Worm (Caenorhabditis elegans): Measurements from ENCODE around the gene F35H12.5.

F35H12.5 gene

DNA sequence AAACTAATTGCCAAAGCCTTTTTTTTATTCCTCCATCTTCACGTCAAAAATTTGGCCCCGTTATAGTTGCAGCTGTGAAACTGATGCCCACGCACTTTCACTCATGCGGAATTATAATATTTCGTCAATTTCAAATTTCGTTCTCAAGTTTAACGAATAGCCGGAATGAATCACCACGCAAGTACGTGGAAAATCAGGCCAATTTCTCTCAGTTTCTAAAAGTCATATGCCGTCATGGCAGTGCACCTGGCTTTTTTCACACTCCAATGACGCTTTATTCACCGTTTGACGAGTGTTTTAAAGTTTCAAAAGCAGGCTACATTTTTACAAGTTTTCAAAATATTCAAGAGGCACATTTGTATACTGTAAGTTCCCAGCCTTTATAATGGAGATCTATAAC lies 29.7 kb downstream of the F35H12.5 start:
- TF ChIP-seq bed-2 (GFP tag; IDR thresholded peaks at IDR 0.05) = no peak
- TF ChIP-seq Y79H2A.3 (GFP tag; conservative IDR thresholded peaks at IDR 0.05) = no peak
- TF ChIP-seq ceh-100 (GFP tag; IDR thresholded peaks at IDR 0.05) = no peak
- TF ChIP-seq nfya-1 (tag; optimal IDR thresholded peaks at IDR 0.05; ENCODE audit: borderline replicate concordance, insufficient read depth) = no peak

DNA sequence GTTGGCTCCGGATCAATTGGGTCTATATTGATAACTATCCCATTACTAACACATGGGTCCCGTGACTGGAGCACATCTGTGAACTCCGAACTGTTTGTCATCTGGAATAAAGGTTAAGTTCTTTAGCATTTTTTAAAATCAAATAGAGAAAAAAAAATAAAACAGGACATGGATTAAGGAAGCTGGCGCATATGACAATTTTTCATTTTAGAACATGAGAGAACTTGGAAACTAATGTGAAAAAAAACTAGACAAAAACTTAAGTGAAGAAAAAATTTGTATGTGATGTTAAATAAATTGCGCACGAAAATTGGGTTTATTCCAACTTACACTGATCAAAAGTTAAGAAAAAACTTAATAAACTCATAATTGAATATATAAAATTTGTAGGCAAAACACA lies 30.6 kb downstream of the F35H12.5 start, which contains the start of gene sms-2:
Gene sms-2 (minus strand): TSS at position 101 of the 400 bp plus-strand sequence.
- TF ChIP-seq lsy-27 (tag; optimal IDR thresholded peaks at IDR 0.05; ENCODE audit: borderline replicate concordance, insufficient read depth) (no peak), B0336.3 (GFP tag; IDR thresholded peaks at IDR 0.05) (no peak), cebp-1 (GFP tag; IDR thresholded peaks at IDR 0.05) (no peak), cebp-1 (tag; optimal IDR thresholded peaks at IDR 0.05) (no peak), nfya-2 (GFP tag; IDR thresholded peaks at IDR 0.05) (no peak), atf-7 (tag; optimal IDR thresholded peaks at IDR 0.05) (no peak), ztf-25 (GFP tag; IDR thresholded peaks at IDR 0.05) (no peak), lin-54 (GFP tag; optimal IDR thresholded peaks at IDR 0.05) (no peak), repo-1 (tag; optimal IDR thresholded peaks at IDR 0.05) (no peak), D2030.7 (GFP tag; IDR thresholded peaks at IDR 0.05) (no peak), attf-6 (GFP tag; IDR thresholded peaks at IDR 0.05) (no peak), F57C9.4 (tag; optimal IDR thresholded peaks at IDR 0.05) (no peak), F55B11.4 (tag; optimal IDR thresholded peaks at IDR 0.05; ENCODE audit: borderline replicate concordance, insufficient read depth) (no peak)

DNA sequence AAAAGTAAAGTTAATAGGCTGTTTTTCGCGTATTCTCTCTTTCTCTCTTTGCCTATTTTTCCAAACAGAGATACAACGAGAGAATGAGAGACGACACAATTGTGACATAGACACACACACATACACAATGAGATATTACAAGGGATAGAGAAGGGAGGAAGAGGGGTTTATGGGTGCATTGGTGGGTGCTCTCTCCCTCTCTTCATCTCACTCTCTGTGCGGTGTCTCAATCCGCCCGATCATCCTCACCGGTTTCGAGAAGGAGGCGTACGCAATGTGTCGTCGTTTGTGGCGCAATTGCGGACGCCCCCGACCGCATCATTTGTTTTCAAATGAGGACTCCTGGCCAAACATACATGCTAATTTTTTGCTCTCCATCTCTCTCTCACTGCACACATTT lies 31.3 kb downstream of the F35H12.5 start:
- peak; percentile 37 for TF ChIP-seq ZK185.1 (tag; optimal IDR thresholded peaks at IDR 0.05; ENCODE audit: poor library complexity, severe bottlenecking)
- peak; percentile 43; the same call in 1 of the 2 replicates for TF ChIP-seq ceh-100 (GFP tag; IDR thresholded peaks at IDR 0.05)
- TF ChIP-seq ceh-40 (GFP tag; IDR thresholded peaks at IDR 0.05) = no peak
- TF ChIP-seq ceh-27 (GFP tag; optimal IDR thresholded peaks at IDR 0.05) = peak; percentile 90
- TF ChIP-seq hmg-1.2 (GFP tag; IDR thresholded peaks at IDR 0.05) = peak; percentile 61
- no peak for TF ChIP-seq snpc-1.1 (tag; optimal IDR thresholded peaks at IDR 0.05; ENCODE audit: insufficient read depth)
- TF ChIP-seq ceh-91 (GFP tag; IDR thresholded peaks at IDR 0.05) = no peak
- TF ChIP-seq dox-1 (GFP tag; IDR thresholded peaks at IDR 0.05) = peak; percentile 49; the same call in 1 of the 2 replicates
- TF ChIP-seq zim-3 (tag; optimal IDR thresholded peaks at IDR 0.05) = no peak
- peak; percentile 39 for TF ChIP-seq athp-1 (tag; optimal IDR thresholded peaks at IDR 0.05)
- no peak for TF ChIP-seq T26A5.8 (tag; optimal IDR thresholded peaks at IDR 0.05)
- TF ChIP-seq nhr-27 (tag; optimal IDR thresholded peaks at IDR 0.05) = no peak
- 0 out of 2 replicates have a peak, but pooled peaks have one; percentile 22 for TF ChIP-seq egl-44 (GFP tag; IDR thresholded peaks at IDR 0.05)
- TF ChIP-seq lsy-27 (tag; optimal IDR thresholded peaks at IDR 0.05; ENCODE audit: borderline replicate concordance, insufficient read depth) = no peak
- peak; percentile 63; the same call in 1 of the 2 replicates for TF ChIP-seq attf-3 (GFP tag; conservative IDR thresholded peaks at IDR 0.05)
- TF ChIP-seq Y53G8AR.9 (GFP tag; conservative IDR thresholded peaks at IDR 0.05) = no peak
- no peak for TF ChIP-seq F49E8.2 (tag; optimal IDR thresholded peaks at IDR 0.05; ENCODE audit: insufficient read depth)
- TF ChIP-seq xnd-1 (tag; optimal IDR thresholded peaks at IDR 0.05) = no peak
- no peak for TF ChIP-seq cebp-2 (GFP tag; IDR thresholded peaks at IDR 0.05)
- TF ChIP-seq D2030.7 (GFP tag; IDR thresholded peaks at IDR 0.05) = no peak
- no peak for TF ChIP-seq nhr-179 (tag; optimal IDR thresholded peaks at IDR 0.05)
- peak; percentile 59; the same call in 1 of the 2 replicates for TF ChIP-seq lin-26 (GFP tag; IDR thresholded peaks at IDR 0.05)
- TF ChIP-seq ztf-25 (GFP tag; IDR thresholded peaks at IDR 0.05) = no peak
- TF ChIP-seq sea-2 (GFP tag; IDR thresholded peaks at IDR 0.05) = no peak
- TF ChIP-seq lsl-1 (GFP tag; optimal IDR thresholded peaks at IDR 0.05) = no peak
- peak; percentile 62 for TF ChIP-seq egrh-3 (GFP tag; IDR thresholded peaks at IDR 0.05)
- TF ChIP-seq ekl-4 (GFP tag; IDR thresholded peaks at IDR 0.05) = 0 out of 2 replicates have a peak, but pooled peaks have one; percentile 54
- peak; percentile 80 for TF ChIP-seq nfyb-1 (GFP tag; IDR thresholded peaks at IDR 0.05)
- peak; percentile 63 for TF ChIP-seq hmg-20 (GFP tag; IDR thresholded peaks at IDR 0.05)
- peak; percentile 68 for TF ChIP-seq rcor-1 (GFP tag; IDR thresholded peaks at IDR 0.05)
- no peak for TF ChIP-seq egl-18 (GFP tag; IDR thresholded peaks at IDR 0.05)
- TF ChIP-seq K11D2.4 (GFP tag; IDR thresholded peaks at IDR 0.05) = peak; percentile 66; the same call in 1 of the 2 replicates
